Fruit fly (Drosophila melanogaster): ENCODE data around the gene CG7600.

Gene CG7600

dm6 chr3L:11258392-11258791 lies 47.8 kb downstream of the CG7600 start (continued):
- TF ChIP-seq CG15514 (GFP tag; optimal IDR thresholded peaks at IDR 0.05) (peak; percentile 53), sug (tag; optimal IDR thresholded peaks at IDR 0.05) (peak; percentile 6), CG3281 (GFP tag; optimal IDR thresholded peaks at IDR 0.05) (peak; percentile 81), CG9876 (GFP tag; optimal IDR thresholded peaks at IDR 0.05) (peak; percentile 15), MBD-R2 (GFP tag; IDR thresholded peaks at IDR 0.05) (no peak), psq (GFP tag; optimal IDR thresholded peaks at IDR 0.05) (no peak), HHEX (GFP tag; optimal IDR thresholded peaks at IDR 0.05) (peak; percentile 63), CG1792 (GFP tag; optimal IDR thresholded peaks at IDR 0.05) (peak; percentile 34), otp (GFP tag; IDR thresholded peaks at IDR 0.05) (no peak), fd102C (GFP tag; optimal IDR thresholded peaks at IDR 0.05) (no peak), stc (GFP tag; IDR thresholded peaks at IDR 0.05) (no peak), mam (GFP tag; optimal IDR thresholded peaks at IDR 0.05) (peak; percentile 37), row (GFP tag; IDR thresholded peaks at IDR 0.05) (no peak), emc (GFP tag; optimal IDR thresholded peaks at IDR 0.05) (peak; percentile 35), CG12744 (GFP tag; optimal IDR thresholded peaks at IDR 0.05) (peak; percentile 18), D19B (GFP tag; optimal IDR thresholded peaks at IDR 0.05) (peak; percentile 44), gt (GFP tag; IDR thresholded peaks at IDR 0.05) (no peak), CG10462 (GFP tag; optimal IDR thresholded peaks at IDR 0.05) (no peak), al (GFP tag; IDR thresholded peaks at IDR 0.05) (no peak), ap (GFP tag; IDR thresholded peaks at IDR 0.05) (no peak), bigmax (GFP tag; optimal IDR thresholded peaks at IDR 0.05) (no peak), Lpt (GFP tag; optimal IDR thresholded peaks at IDR 0.05) (no peak), ash1 (GFP tag; optimal IDR thresholded peaks at IDR 0.05) (no peak), CG10321 (GFP tag; IDR thresholded peaks at IDR 0.05) (no peak), slp2 (GFP tag; optimal IDR thresholded peaks at IDR 0.05) (no peak), shn (GFP tag; optimal IDR thresholded peaks at IDR 0.05) (no peak), ERR (GFP tag; optimal IDR thresholded peaks at IDR 0.05) (no peak), CG30403 (GFP tag; optimal IDR thresholded peaks at IDR 0.05) (no peak), p53 (GFP tag; optimal IDR thresholded peaks at IDR 0.05) (no peak), Meics (GFP tag; optimal IDR thresholded peaks at IDR 0.05) (peak; percentile 69), Dll (GFP tag; IDR thresholded peaks at IDR 0.05; ENCODE audit: partially characterized antibody) (no peak), pho (GFP tag; optimal IDR thresholded peaks at IDR 0.05) (peak; percentile 56), CG8924 (tag; optimal IDR thresholded peaks at IDR 0.05) (no peak), CG13894 (tag; optimal IDR thresholded peaks at IDR 0.05) (peak; percentile 37), CG12769 (tag; optimal IDR thresholded peaks at IDR 0.05) (peak; percentile 63), gem (tag; optimal IDR thresholded peaks at IDR 0.05) (peak; percentile 26), maf-S (GFP tag; optimal IDR thresholded peaks at IDR 0.05) (no peak), CG11504 (tag; optimal IDR thresholded peaks at IDR 0.05) (peak; percentile 2), CG4854 (GFP tag; optimal IDR thresholded peaks at IDR 0.05) (peak; percentile 22), Nf-YB (GFP tag; optimal IDR thresholded peaks at IDR 0.05) (no peak), Fer1 (GFP tag; optimal IDR thresholded peaks at IDR 0.05) (peak; percentile 64), CG10147 (GFP tag; optimal IDR thresholded peaks at IDR 0.05) (peak; percentile 45), CG2712 (tag; optimal IDR thresholded peaks at IDR 0.05) (no peak)

dm6 chr3L:11259759-11260158 lies 49.2 kb downstream of the CG7600 start:
- TF ChIP-seq dm (GFP tag; optimal IDR thresholded peaks at IDR 0.05) (no peak), hth (optimal IDR thresholded peaks at IDR 0.05) (peak; percentile 61), CrebB (tag; optimal IDR thresholded peaks at IDR 0.05) (no peak), Dp (GFP tag; optimal IDR thresholded peaks at IDR 0.05) (no peak), CG15269 (tag; optimal IDR thresholded peaks at IDR 0.05) (no peak), twi (tag; optimal IDR thresholded peaks at IDR 0.05) (peak; percentile 28), CG2199 (GFP tag; IDR thresholded peaks at IDR 0.05) (peak; percentile 70; the same call in 2 of the 3 replicates), lola (GFP tag; optimal IDR thresholded peaks at IDR 0.05) (no peak), crp (GFP tag; optimal IDR thresholded peaks at IDR 0.05) (no peak), pros (GFP tag; optimal IDR thresholded peaks at IDR 0.05) (peak; percentile 35), CG7987 (GFP tag; optimal IDR thresholded peaks at IDR 0.05) (no peak)
